Fruit fly (Drosophila melanogaster) whole organism, embryonic: Measurements from ENCODE around the gene eIF4E5.

Experiments used
- Aef1 ChIP-seq: fragments of 200-800 bp; sonication (Bioruptor generic); IDR thresholded peaks from 3 replicates; pipeline ENCODE4 v1.3.6; 2022; ENCODE audit warnings: missing biosample characterization, missing genetic modification characterization
- Antp ChIP-seq: fragments of 200-800 bp; sonication (Bioruptor generic); optimal IDR thresholded peaks from 3 replicates; lab custom pipeline; 2016; ENCODE audit warnings: missing biosample characterization, missing genetic modification characterization
- B-H1 ChIP-seq: fragments of 200-800 bp; sonication (Bioruptor generic); IDR thresholded peaks from 3 replicates; pipeline ENCODE4 v1.3.6; 2022; ENCODE audit warnings: missing biosample characterization, missing genetic modification characterization
- B-H2 ChIP-seq: fragments of 200-800 bp; sonication (Bioruptor generic); optimal IDR thresholded peaks from 2 replicates; lab custom pipeline; 2018; ENCODE audit warnings: missing biosample characterization, mild to moderate bottlenecking, missing genetic modification characterization
- CG10147 ChIP-seq: fragments of 200-800 bp; sonication (Bioruptor generic); optimal IDR thresholded peaks from 2 replicates; lab custom pipeline; 2019; ENCODE audit warnings: missing biosample characterization, mild to moderate bottlenecking, missing genetic modification characterization, moderate library complexity
- CG10654 ChIP-seq: fragments of 200-800 bp; sonication (Bioruptor generic); optimal IDR thresholded peaks from 2 replicates; lab custom pipeline; 2016; ENCODE audit warnings: missing biosample characterization, missing genetic modification characterization
- CG11560 ChIP-seq: fragments of 200-800 bp; sonication (Bioruptor generic); IDR thresholded peaks from 3 replicates; pipeline ENCODE4 v1.3.6; 2022; ENCODE audit warnings: missing biosample characterization, missing genetic modification characterization
- CG14441 ChIP-seq: fragments of 200-800 bp; sonication (Bioruptor generic); IDR thresholded peaks from 2 replicates; pipeline ENCODE4 v1.3.6; 2022; ENCODE audit warnings: missing biosample characterization, missing genetic modification characterization
- CG1529 ChIP-seq: fragments of 200-800 bp; sonication (Bioruptor generic); optimal IDR thresholded peaks from 3 replicates; lab custom pipeline; 2018; ENCODE audit warnings: missing biosample characterization, missing genetic modification characterization
- CG16815 ChIP-seq: fragments of 200-800 bp; sonication (Bioruptor generic); optimal IDR thresholded peaks from 3 replicates; lab custom pipeline; 2017; ENCODE audit warnings: missing biosample characterization, mild to moderate bottlenecking, missing genetic modification characterization
- CG17359 ChIP-seq: fragments of 200-800 bp; sonication (Bioruptor generic); optimal IDR thresholded peaks from 3 replicates; lab custom pipeline; 2018; ENCODE audit warnings: missing biosample characterization, mild to moderate bottlenecking, missing genetic modification characterization, moderate library complexity
- CG2202 ChIP-seq: fragments of 200-800 bp; sonication (Bioruptor generic); optimal IDR thresholded peaks from 2 replicates; lab custom pipeline; 2018; ENCODE audit warnings: missing biosample characterization, mild to moderate bottlenecking, missing genetic modification characterization
- CG2875 ChIP-seq: fragments of 200-800 bp; sonication (Bioruptor generic); optimal IDR thresholded peaks from 2 replicates; lab custom pipeline; 2017; ENCODE audit warnings: missing biosample characterization, mild to moderate bottlenecking, missing genetic modification characterization, missing genetic modification reagents
- CG3995 ChIP-seq: fragments of 200-800 bp; sonication (Bioruptor generic); optimal IDR thresholded peaks from 3 replicates; lab custom pipeline; 2016; ENCODE audit warnings: missing biosample characterization, missing genetic modification characterization
- CG5953 ChIP-seq: fragments of 200-800 bp; sonication (Bioruptor generic); IDR thresholded peaks from 2 replicates; pipeline ENCODE4 v1.3.6; 2022; ENCODE audit warnings: missing biosample characterization, missing genetic modification characterization
- CG6689 ChIP-seq: fragments of 200-800 bp; sonication (Bioruptor generic); IDR thresholded peaks from 2 replicates; pipeline ENCODE4 v1.3.6; 2022; ENCODE audit warnings: missing biosample characterization, missing genetic modification characterization
- CG7987 ChIP-seq: fragments of 200-800 bp; sonication (Bioruptor generic); optimal IDR thresholded peaks from 2 replicates; lab custom pipeline; 2018; ENCODE audit warnings: missing biosample characterization, mild to moderate bottlenecking, missing genetic modification characterization, moderate library complexity
- CG8290 ChIP-seq, 3 experiments: fragments of 200-800 bp; sonication (Bioruptor generic); optimal IDR thresholded peaks; 2 replicates each; lab custom pipeline; 2016 to 2019; ENCODE audit warnings: missing biosample characterization in 3 of 3, missing genetic modification characterization in 3 of 3, mild to moderate bottlenecking in 2 of 3, moderate library complexity in 1 of 3
- CG9437 ChIP-seq: fragments of 200-800 bp; sonication (Bioruptor generic); optimal IDR thresholded peaks from 2 replicates; lab custom pipeline; 2018; ENCODE audit warnings: missing biosample characterization, mild to moderate bottlenecking, missing genetic modification characterization
- CG9817 ChIP-seq: fragments of 200-800 bp; sonication (Bioruptor generic); optimal IDR thresholded peaks from 2 replicates; lab custom pipeline; 2018; ENCODE audit warnings: missing biosample characterization, mild to moderate bottlenecking, missing genetic modification characterization, moderate library complexity
- CHES-1-like ChIP-seq: fragments of 200-800 bp; sonication (Bioruptor generic); optimal IDR thresholded peaks from 2 replicates; lab custom pipeline; 2016; ENCODE audit warnings: missing biosample characterization, missing genetic modification characterization
- Dbx ChIP-seq: fragments of 200-800 bp; sonication (Bioruptor generic); IDR thresholded peaks from 3 replicates; pipeline ENCODE4 v1.3.6; 2022; ENCODE audit warnings: missing biosample characterization, missing genetic modification characterization
- Fer1 ChIP-seq: fragments of 200-800 bp; sonication (Bioruptor generic); optimal IDR thresholded peaks from 2 replicates; lab custom pipeline; 2017; ENCODE audit warnings: missing biosample characterization, mild to moderate bottlenecking, missing genetic modification characterization
- Hey ChIP-seq: fragments of 200-800 bp; sonication (Bioruptor generic); optimal IDR thresholded peaks from 3 replicates; lab custom pipeline; 2018; ENCODE audit warnings: missing biosample characterization, mild to moderate bottlenecking, missing genetic modification characterization
- Lhr ChIP-seq: fragments of 200-800 bp; sonication (Bioruptor generic); optimal IDR thresholded peaks from 3 replicates; lab custom pipeline; 2017; ENCODE audit warnings: mild to moderate bottlenecking, missing biosample characterization, missing genetic modification reagents, missing genetic modification characterization
- Max ChIP-seq: fragments of 200-800 bp; sonication (Bioruptor generic); optimal IDR thresholded peaks from 2 replicates; lab custom pipeline; 2016; ENCODE audit warnings: missing biosample characterization, mild to moderate bottlenecking, missing genetic modification characterization
- Opbp ChIP-seq: fragments of 200-800 bp; sonication (Bioruptor generic); IDR thresholded peaks from 3 replicates; pipeline ENCODE4 v1.3.6; 2022; ENCODE audit warnings: missing biosample characterization, missing genetic modification characterization; ENCODE audit not compliant: partially characterized antibody
- Stat92E ChIP-seq, 3 experiments: fragments of >200 bp in 2 of 3; fragments of 200-800 bp in 1 of 3; sonication (Bioruptor generic) in 1 of 3; optimal IDR thresholded peaks; 2 replicates each; lab custom pipeline; 2017 to 2019; ENCODE audit warnings: missing biosample characterization in 3 of 3, missing genetic modification characterization in 3 of 3, mild to moderate bottlenecking in 1 of 3, moderate library complexity in 1 of 3
- ato ChIP-seq: fragments of 200-800 bp; sonication (Bioruptor generic); IDR thresholded peaks from 2 replicates; pipeline ENCODE4 v1.3.6; 2022; ENCODE audit warnings: missing biosample characterization, missing genetic modification characterization; ENCODE audit not compliant: partially characterized antibody
- bab2 ChIP-seq: fragments of 200-800 bp; sonication (Bioruptor generic); optimal IDR thresholded peaks from 2 replicates; lab custom pipeline; 2016; ENCODE audit warnings: missing biosample characterization, missing genetic modification characterization
- gcm2 ChIP-seq: fragments of 200-800 bp; sonication (Bioruptor generic); optimal IDR thresholded peaks from 2 replicates; lab custom pipeline; 2016; ENCODE audit warnings: missing biosample characterization, missing genetic modification characterization
- h ChIP-seq: fragments of >200 bp; optimal IDR thresholded peaks from 2 replicates; lab custom pipeline; 2017
- hbn ChIP-seq: fragments of 200-800 bp; sonication (Bioruptor generic); IDR thresholded peaks from 2 replicates; pipeline ENCODE4 v1.3.6; 2022; ENCODE audit warnings: missing biosample characterization, missing genetic modification characterization; ENCODE audit not compliant: partially characterized antibody
- her ChIP-seq: fragments of 200-800 bp; sonication (Bioruptor generic); optimal IDR thresholded peaks from 2 replicates; lab custom pipeline; 2016; ENCODE audit warnings: missing biosample characterization, missing genetic modification characterization
- lola ChIP-seq, 3 experiments: fragments of >200 bp in 2 of 3; fragments of 200-800 bp in 1 of 3; sonication (Bioruptor generic) in 1 of 3; optimal IDR thresholded peaks; 2 replicates each; lab custom pipeline; 2017 to 2019; ENCODE audit warnings: missing biosample characterization in 3 of 3, missing genetic modification characterization in 3 of 3, mild to moderate bottlenecking in 1 of 3, moderate library complexity in 1 of 3
- nerfin-2 ChIP-seq: fragments of 200-800 bp; sonication (Bioruptor generic); IDR thresholded peaks from 2 replicates; pipeline ENCODE4 v1.3.6; 2022; ENCODE audit warnings: missing biosample characterization, missing genetic modification characterization; ENCODE audit not compliant: partially characterized antibody
- onecut ChIP-seq: fragments of 200-800 bp; sonication (Bioruptor generic); IDR thresholded peaks from 2 replicates; pipeline ENCODE4 v1.3.6; 2022; ENCODE audit warnings: missing biosample characterization, missing genetic modification characterization
- pho ChIP-seq: fragments of 200-800 bp; sonication (Bioruptor generic); optimal IDR thresholded peaks from 2 replicates; lab custom pipeline; 2016; ENCODE audit warnings: missing biosample characterization, missing genetic modification characterization
- phol ChIP-seq: fragments of 200-800 bp; sonication (Bioruptor generic); optimal IDR thresholded peaks from 3 replicates; lab custom pipeline; 2018; ENCODE audit warnings: missing biosample characterization, mild to moderate bottlenecking, missing genetic modification characterization, moderate library complexity
- psq ChIP-seq: fragments of 200-800 bp; sonication (Bioruptor generic); optimal IDR thresholded peaks from 2 replicates; lab custom pipeline; 2017; ENCODE audit warnings: missing biosample characterization, missing genetic modification characterization
- run ChIP-seq: fragments of 200-800 bp; sonication (Bioruptor generic); optimal IDR thresholded peaks from 3 replicates; lab custom pipeline; 2018; ENCODE audit warnings: missing biosample characterization, mild to moderate bottlenecking, missing genetic modification characterization
- shn ChIP-seq: fragments of 200-800 bp; sonication (Bioruptor generic); optimal IDR thresholded peaks from 3 replicates; lab custom pipeline; 2016; ENCODE audit warnings: missing biosample characterization, missing genetic modification characterization
- slou ChIP-seq: fragments of 200-800 bp; sonication (Bioruptor generic); optimal IDR thresholded peaks from 3 replicates; lab custom pipeline; 2016; ENCODE audit warnings: missing biosample characterization, missing genetic modification characterization
- sna ChIP-seq: fragments of 200-800 bp; sonication (Bioruptor generic); IDR thresholded peaks from 2 replicates; pipeline ENCODE4 v1.3.6; 2022; ENCODE audit warnings: missing biosample characterization, missing genetic modification characterization; ENCODE audit not compliant: partially characterized antibody
- sob ChIP-seq: fragments of 200-800 bp; sonication (Bioruptor generic); IDR thresholded peaks from 2 replicates; pipeline ENCODE4 v1.3.6; 2022; ENCODE audit warnings: missing biosample characterization, missing genetic modification characterization
- sr ChIP-seq: fragments of 200-800 bp; sonication (Bioruptor generic); IDR thresholded peaks from 3 replicates; pipeline ENCODE4 v1.3.6; 2022; ENCODE audit warnings: missing biosample characterization, missing genetic modification characterization
- ssp ChIP-seq: fragments of 200-800 bp; sonication (Bioruptor generic); IDR thresholded peaks from 2 replicates; pipeline ENCODE4 v1.3.6; 2022; ENCODE audit warnings: missing biosample characterization, missing genetic modification characterization
- wor ChIP-seq: fragments of 200-800 bp; sonication (Bioruptor generic); IDR thresholded peaks from 2 replicates; pipeline ENCODE4 v1.3.6; 2022; ENCODE audit warnings: missing biosample characterization, missing genetic modification characterization
- z ChIP-seq: fragments of 200-800 bp; sonication (Bioruptor generic); IDR thresholded peaks from 3 replicates; pipeline ENCODE4 v1.3.6; 2022; ENCODE audit warnings: missing biosample characterization, missing genetic modification characterization

eIF4E5 gene

DNA sequence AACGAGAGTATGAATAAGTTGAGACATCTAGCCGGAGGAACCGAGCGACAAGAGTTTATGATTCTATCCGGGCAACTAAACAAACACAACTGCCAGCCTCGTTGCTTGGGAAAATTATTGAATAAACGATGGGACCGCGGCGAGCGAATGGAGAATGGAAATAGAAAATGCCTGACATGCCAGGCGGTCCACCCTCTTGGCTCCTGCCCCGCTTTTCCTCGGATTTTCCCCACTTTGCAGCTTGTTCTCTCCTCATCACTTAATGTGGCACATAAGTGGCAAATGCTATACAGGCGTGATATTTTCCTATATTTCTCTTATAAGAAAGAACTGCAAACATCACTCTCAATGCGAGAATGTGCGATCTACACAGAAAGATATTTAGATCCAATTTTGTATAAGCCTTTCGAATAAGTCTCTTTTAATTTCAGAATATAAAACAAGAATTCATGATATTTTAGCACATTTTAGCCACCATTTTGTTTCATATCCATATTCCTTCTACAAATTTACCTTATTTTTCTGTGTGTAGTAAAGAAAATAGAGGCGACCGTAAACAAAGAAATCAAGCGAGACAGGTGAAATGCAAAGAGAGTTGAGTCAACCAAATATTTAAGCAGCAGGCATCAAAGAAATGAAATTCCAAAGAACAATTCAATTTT, 8.9 kb downstream of the eIF4E5 start (continued):
- peak; percentile 50 for TF ChIP-seq B-H2 (GFP tag; lab: Kevin White, UChicago)
- TF ChIP-seq hbn (GFP tag; lab: Robert Waterston, UW): no peak
- peak; percentile 85 for TF ChIP-seq CG1529 (GFP tag; lab: Kevin White, UChicago)
- TF ChIP-seq Fer1: peak; percentile 75
- peak; percentile 77 for TF ChIP-seq Lhr (GFP tag; lab: Kevin White, UChicago)
- TF ChIP-seq pho (GFP tag; lab: Kevin White, UChicago): peak; percentile 64
- peak; percentile 64 for TF ChIP-seq psq
- no peak for TF ChIP-seq Hey
- peak; percentile 74 for TF ChIP-seq CG8290 (GFP tag; optimal IDR thresholded peaks at IDR 0.05; lab: Kevin White, UChicago)
- TF ChIP-seq CG8290 (tag; optimal IDR thresholded peaks at IDR 0.05; lab: Kevin White, UChicago): peak; percentile 32 to 48
- TF ChIP-seq CHES-1-like (GFP tag; lab: Kevin White, UChicago): peak; percentile 81
- 0 out of 3 replicates have a peak, but pooled peaks have one; percentile 6 for TF ChIP-seq Opbp
- TF ChIP-seq Max: peak; percentile 63
- peak in 1 of 3 experiments; percentile 89 for TF ChIP-seq lola (GFP tag; optimal IDR thresholded peaks at IDR 0.05; lab: Kevin White, UChicago)
- TF ChIP-seq z: peak; percentile 5; the same call in 1 of the 3 replicates
- peak; percentile 76 for TF ChIP-seq wor
- TF ChIP-seq CG10147: peak; percentile 88
- peak; percentile 76 for TF ChIP-seq CG16815 (GFP tag; lab: Kevin White, UChicago)
- TF ChIP-seq CG11560 (tag; lab: Robert Waterston, UW): 0 out of 3 replicates have a peak, but pooled peaks have one; percentile 19
- TF ChIP-seq shn: peak; percentile 63
- TF ChIP-seq onecut (GFP tag; lab: Robert Waterston, UW): peak; percentile 64
- peak; percentile 75 for TF ChIP-seq CG10654
- no peak for TF ChIP-seq sna (GFP tag; lab: Robert Waterston, UW)
- TF ChIP-seq run (tag; lab: Kevin White, UChicago): peak; percentile 43
- peak; percentile 83 for TF ChIP-seq CG6689 (GFP tag; lab: Robert Waterston, UW)
- no peak for TF ChIP-seq ato
- TF ChIP-seq CG2202 (tag; lab: Kevin White, UChicago): peak; percentile 91
- TF ChIP-seq CG14441 (GFP tag; lab: Robert Waterston, UW): peak; percentile 82
- TF ChIP-seq CG3995: peak; percentile 34
- peak; percentile 50 for TF ChIP-seq CG7987 (GFP tag; lab: Kevin White, UChicago)
- TF ChIP-seq Antp: peak; percentile 70
- peak; percentile 91 for TF ChIP-seq phol (tag; lab: Kevin White, UChicago)
- TF ChIP-seq Stat92E (GFP tag; optimal IDR thresholded peaks at IDR 0.05; lab: Kevin White, UChicago): peak in 1 of 3 experiments; percentile 84
- TF ChIP-seq Dbx (GFP tag; lab: Robert Waterston, UW): peak; percentile 59
- TF ChIP-seq Aef1 (GFP tag; lab: Robert Waterston, UW): peak; percentile 70
- TF ChIP-seq CG9817 (tag; lab: Kevin White, UChicago): peak; percentile 72
- peak; percentile 91 for TF ChIP-seq bab2 (GFP tag; lab: Kevin White, UChicago)
- peak; percentile 63 for TF ChIP-seq her (GFP tag; lab: Kevin White, UChicago)
- peak; percentile 65 for TF ChIP-seq ssp (GFP tag; lab: Robert Waterston, UW)
- no peak for TF ChIP-seq gcm2
- peak; percentile 75 for TF ChIP-seq CG9437
- no peak for TF ChIP-seq h (lab: Kevin White, UChicago)
- no peak for TF ChIP-seq nerfin-2 (GFP tag; lab: Robert Waterston, UW)
- TF ChIP-seq CG5953 (GFP tag; lab: Robert Waterston, UW): peak; percentile 78
- TF ChIP-seq slou (GFP tag; lab: Kevin White, UChicago): peak; percentile 4
- TF ChIP-seq sr (GFP tag; lab: Robert Waterston, UW): no peak
- peak; percentile 67 for TF ChIP-seq B-H1 (GFP tag; lab: Robert Waterston, UW)
- peak; percentile 80 for TF ChIP-seq sob
- TF ChIP-seq CG2875 (GFP tag; lab: Kevin White, UChicago): peak; percentile 84
- TF ChIP-seq CG17359 (tag; lab: Kevin White, UChicago): peak; percentile 93
